Worm (Caenorhabditis elegans) whole organism, midembryonic: ENCODE results near the gene B0416.5.

Experiments used
- T22C8.4 ChIP-seq: fragments of 200-800 bp; sonication (Bioruptor generic); IDR thresholded peaks from 2 replicates; pipeline ENCODE4 v1.3.6; 2022; ENCODE audit warnings: missing genetic modification characterization, missing compliant biosample characterization
- cog-1 ChIP-seq: sonication (generic microtip); optimal IDR thresholded peaks from 2 replicates; lab custom pipeline; 2016; ENCODE audit warnings: missing genetic modification characterization, missing compliant biosample characterization
- flt-1 ChIP-seq: fragments of 200-800 bp; sonication (Bioruptor generic); IDR thresholded peaks from 2 replicates; pipeline ENCODE4 v1.3.6; 2022; ENCODE audit warnings: missing genetic modification characterization, missing compliant biosample characterization
- klf-2 ChIP-seq: fragments of 200-800 bp; sonication (Bioruptor generic); conservative IDR thresholded peaks from 2 replicates; pipeline ENCODE4 v1.3.6; 2022; ENCODE audit warnings: missing genetic modification reagents, missing genetic modification characterization, missing compliant biosample characterization
- med-1 ChIP-seq: sonication (generic microtip); optimal IDR thresholded peaks from 2 replicates; lab custom pipeline; 2017; ENCODE audit warnings: missing genetic modification characterization, mild to moderate bottlenecking, missing compliant biosample characterization, antibody characterized with exemption, missing genetic modification reagents; ENCODE audit not compliant: insufficient read depth
- ref-1 ChIP-seq: fragments of 200-800 bp; sonication (Bioruptor generic); conservative IDR thresholded peaks from 2 replicates; pipeline ENCODE4 v1.3.6; 2022; ENCODE audit warnings: missing genetic modification reagents, missing genetic modification characterization, missing compliant biosample characterization
- tab-1 ChIP-seq: fragments of 200-800 bp; sonication (Bioruptor generic); IDR thresholded peaks from 2 replicates; pipeline ENCODE4 v1.3.6; 2022; ENCODE audit warnings: missing genetic modification characterization, missing compliant biosample characterization
- ztf-23 ChIP-seq: fragments of 200-800 bp; sonication (Bioruptor generic); IDR thresholded peaks from 2 replicates; pipeline ENCODE4 v1.3.6; 2022; ENCODE audit warnings: missing genetic modification reagents, missing genetic modification characterization, missing compliant biosample characterization
- ztf-29 ChIP-seq: fragments of 200-800 bp; sonication (Bioruptor generic); IDR thresholded peaks from 2 replicates; pipeline ENCODE4 v1.3.6; 2022; ENCODE audit warnings: missing genetic modification reagents, missing genetic modification characterization, missing compliant biosample characterization

Gene B0416.5

ce11 chrX:9242123-9242522 is 28.5 kb downstream of the B0416.5 start, which contains the start of gene lgc-4:
TSS of gene lgc-4 (minus strand) at chrX:9242223.
- TF ChIP-seq med-1 (GFP tag; lab: Kevin White, UChicago) = no peak
- no peak for TF ChIP-seq ztf-23 (GFP tag; lab: Robert Waterston, UW)
- TF ChIP-seq ztf-29 = no peak

- no peak; the same call in 1 of the 2 replicates for TF ChIP-seq flt-1 (GFP tag; lab: Robert Waterston, UW)
- no peak for TF ChIP-seq klf-2 (GFP tag; lab: Robert Waterston, UW)
- TF ChIP-seq ztf-23 (GFP tag; lab: Robert Waterston, UW) = no peak
- TF ChIP-seq T22C8.4 (GFP tag; lab: Robert Waterston, UW) = no peak
- TF ChIP-seq cog-1 (tag; lab: Kevin White, UChicago) = no peak
- no peak for TF ChIP-seq tab-1
- TF ChIP-seq ref-1 (GFP tag; lab: Robert Waterston, UW) = no peak
- no peak for TF ChIP-seq med-1 (GFP tag; lab: Kevin White, UChicago)
- no peak for TF ChIP-seq ztf-29
Measured at ce11 chrX:9238692-9239091, 32.0 kb downstream of the B0416.5 start.

ce11 chrX:9237708-9238107 is 32.9 kb downstream of the B0416.5 start:
- no peak for TF ChIP-seq T22C8.4 (GFP tag; lab: Robert Waterston, UW)
- TF ChIP-seq ztf-23 (GFP tag; lab: Robert Waterston, UW) = 0 out of 2 replicates have a peak, but pooled peaks have one; percentile 27

- TF ChIP-seq med-1 (GFP tag; lab: Kevin White, UChicago) (no peak), T22C8.4 (GFP tag; lab: Robert Waterston, UW) (no peak), klf-2 (GFP tag; lab: Robert Waterston, UW) (no peak), ref-1 (GFP tag; lab: Robert Waterston, UW) (no peak), ztf-29 (no peak), ztf-23 (GFP tag; lab: Robert Waterston, UW) (no peak), cog-1 (tag; lab: Kevin White, UChicago) (no peak), flt-1 (GFP tag; lab: Robert Waterston, UW) (no peak), tab-1 (no peak)
Measured at ce11 chrX:9234518-9234917, 36.1 kb downstream of the B0416.5 start, which contains the start of gene col-175. TSS of gene col-175 (minus strand) at chrX:9234618.

ce11 chrX:9233805-9234204 is 36.8 kb downstream of the B0416.5 start:
- no peak for TF ChIP-seq tab-1
- no peak for TF ChIP-seq cog-1 (tag; lab: Kevin White, UChicago)

- TF ChIP-seq flt-1 (GFP tag; lab: Robert Waterston, UW) (no peak), ztf-23 (GFP tag; lab: Robert Waterston, UW) (no peak), med-1 (GFP tag; lab: Kevin White, UChicago) (no peak), ref-1 (GFP tag; lab: Robert Waterston, UW) (no peak), T22C8.4 (GFP tag; lab: Robert Waterston, UW) (no peak), cog-1 (tag; lab: Kevin White, UChicago) (no peak), klf-2 (GFP tag; lab: Robert Waterston, UW) (no peak), ztf-29 (no peak), tab-1 (no peak)
Measured at ce11 chrX:9232037-9232436, 38.6 kb downstream of the B0416.5 start, which contains the start of gene vav-1. TSS of gene vav-1 (minus strand) at chrX:9232137.

- TF ChIP-seq T22C8.4 (GFP tag; lab: Robert Waterston, UW) (no peak), ztf-23 (GFP tag; lab: Robert Waterston, UW) (no peak), ztf-29 (no peak), klf-2 (GFP tag; lab: Robert Waterston, UW) (no peak), tab-1 (no peak), flt-1 (GFP tag; lab: Robert Waterston, UW) (no peak), ref-1 (GFP tag; lab: Robert Waterston, UW) (no peak), cog-1 (tag; lab: Kevin White, UChicago) (no peak), med-1 (GFP tag; lab: Kevin White, UChicago) (no peak)
Measured at ce11 chrX:9231556-9231955, 39.1 kb downstream of the B0416.5 start.

- TF ChIP-seq flt-1 (GFP tag; lab: Robert Waterston, UW) = no peak
- no peak for TF ChIP-seq ztf-29
- TF ChIP-seq klf-2 (GFP tag; lab: Robert Waterston, UW) = no peak
- no peak for TF ChIP-seq T22C8.4 (GFP tag; lab: Robert Waterston, UW)
- no peak for TF ChIP-seq cog-1 (tag; lab: Kevin White, UChicago)
- no peak for TF ChIP-seq ref-1 (GFP tag; lab: Robert Waterston, UW)
- TF ChIP-seq tab-1 = no peak
- TF ChIP-seq ztf-23 (GFP tag; lab: Robert Waterston, UW) = no peak
- TF ChIP-seq med-1 (GFP tag; lab: Kevin White, UChicago) = no peak
Measured at ce11 chrX:9230322-9230721, 40.3 kb downstream of the B0416.5 start.

ce11 chrX:9228441-9228840 is 42.2 kb downstream of the B0416.5 start:
- TF ChIP-seq ztf-29 (no peak), cog-1 (tag; lab: Kevin White, UChicago) (no peak), flt-1 (GFP tag; lab: Robert Waterston, UW) (no peak), med-1 (GFP tag; lab: Kevin White, UChicago) (no peak), ztf-23 (GFP tag; lab: Robert Waterston, UW) (no peak), klf-2 (GFP tag; lab: Robert Waterston, UW) (no peak), T22C8.4 (GFP tag; lab: Robert Waterston, UW) (no peak), tab-1 (no peak), ref-1 (GFP tag; lab: Robert Waterston, UW) (no peak)

ce11 chrX:9226904-9227303 is 43.7 kb downstream of the B0416.5 start:
- TF ChIP-seq cog-1 (tag; lab: Kevin White, UChicago) (no peak), klf-2 (GFP tag; lab: Robert Waterston, UW) (no peak), med-1 (GFP tag; lab: Kevin White, UChicago) (no peak), flt-1 (GFP tag; lab: Robert Waterston, UW) (no peak), ztf-29 (no peak)
